Worm (Caenorhabditis elegans) whole organism, midembryonic: ENCODE data around the gene lpd-7.

Experiments used
- T22C8.4 ChIP-seq: fragments of 200-800 bp; sonication (Bioruptor generic); IDR thresholded peaks from 2 replicates; pipeline ENCODE4 v1.3.6; 2022; ENCODE audit warnings: missing genetic modification characterization, missing compliant biosample characterization
- cog-1 ChIP-seq: sonication (generic microtip); optimal IDR thresholded peaks from 2 replicates; lab custom pipeline; 2016; ENCODE audit warnings: missing genetic modification characterization, missing compliant biosample characterization
- flt-1 ChIP-seq: fragments of 200-800 bp; sonication (Bioruptor generic); IDR thresholded peaks from 2 replicates; pipeline ENCODE4 v1.3.6; 2022; ENCODE audit warnings: missing genetic modification characterization, missing compliant biosample characterization
- klf-2 ChIP-seq: fragments of 200-800 bp; sonication (Bioruptor generic); conservative IDR thresholded peaks from 2 replicates; pipeline ENCODE4 v1.3.6; 2022; ENCODE audit warnings: missing genetic modification reagents, missing genetic modification characterization, missing compliant biosample characterization
- med-1 ChIP-seq: sonication (generic microtip); optimal IDR thresholded peaks from 2 replicates; lab custom pipeline; 2017; ENCODE audit warnings: missing genetic modification characterization, mild to moderate bottlenecking, missing compliant biosample characterization, antibody characterized with exemption, missing genetic modification reagents; ENCODE audit not compliant: insufficient read depth
- ref-1 ChIP-seq: fragments of 200-800 bp; sonication (Bioruptor generic); conservative IDR thresholded peaks from 2 replicates; pipeline ENCODE4 v1.3.6; 2022; ENCODE audit warnings: missing genetic modification reagents, missing genetic modification characterization, missing compliant biosample characterization
- tab-1 ChIP-seq: fragments of 200-800 bp; sonication (Bioruptor generic); IDR thresholded peaks from 2 replicates; pipeline ENCODE4 v1.3.6; 2022; ENCODE audit warnings: missing genetic modification characterization, missing compliant biosample characterization
- ztf-23 ChIP-seq: fragments of 200-800 bp; sonication (Bioruptor generic); IDR thresholded peaks from 2 replicates; pipeline ENCODE4 v1.3.6; 2022; ENCODE audit warnings: missing genetic modification reagents, missing genetic modification characterization, missing compliant biosample characterization
- ztf-29 ChIP-seq: fragments of 200-800 bp; sonication (Bioruptor generic); IDR thresholded peaks from 2 replicates; pipeline ENCODE4 v1.3.6; 2022; ENCODE audit warnings: missing genetic modification reagents, missing genetic modification characterization, missing compliant biosample characterization

lpd-7 gene

DNA sequence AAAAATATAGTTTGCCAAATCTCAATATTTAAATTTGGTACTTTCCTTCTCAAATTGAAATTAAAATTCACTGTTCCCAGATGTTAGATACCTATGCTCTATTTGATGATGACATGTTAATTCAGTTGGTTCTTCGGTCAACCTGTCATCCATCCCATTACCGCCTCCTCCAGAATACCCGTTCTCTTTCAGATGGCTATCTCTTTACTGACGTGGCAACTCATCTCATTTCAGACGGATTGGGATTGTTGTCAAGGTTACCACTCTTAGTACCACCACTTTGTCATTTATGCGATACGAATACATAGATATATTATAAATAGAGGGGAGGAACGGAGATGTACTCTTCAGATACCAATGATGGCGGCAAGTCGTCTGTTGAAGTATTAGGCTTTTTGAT lies 48.2 kb downstream of the lpd-7 start:
- TF ChIP-seq tab-1 (GFP tag; lab: Robert Waterston, UW) (no peak), cog-1 (tag; lab: Kevin White, UChicago) (no peak), flt-1 (GFP tag; lab: Robert Waterston, UW) (no peak), ref-1 (GFP tag; lab: Robert Waterston, UW) (no peak), med-1 (GFP tag; lab: Kevin White, UChicago) (no peak), klf-2 (no peak), T22C8.4 (GFP tag; lab: Robert Waterston, UW) (no peak), ztf-23 (GFP tag; lab: Robert Waterston, UW) (no peak), ztf-29 (no peak)

DNA sequence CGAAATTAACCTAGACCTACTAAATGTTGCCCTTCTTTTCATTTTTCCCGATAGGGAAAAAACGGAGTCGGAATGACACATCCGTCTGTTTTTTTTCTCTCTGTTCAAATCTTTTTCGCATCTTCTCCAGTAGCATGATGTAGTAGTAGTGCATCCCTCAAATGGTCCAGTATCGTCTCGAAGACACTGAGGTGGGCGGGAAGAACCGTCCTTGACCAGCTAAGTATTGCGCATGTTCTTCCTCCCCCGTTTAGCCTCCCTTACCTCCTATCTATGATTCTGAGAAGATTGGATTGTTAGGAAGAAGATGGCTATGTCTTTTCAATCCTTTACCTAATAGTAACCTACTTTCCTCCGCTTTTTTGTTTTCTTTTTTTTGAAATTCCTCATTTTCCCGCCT lies 49.8 kb downstream of the lpd-7 start:
- TF ChIP-seq T22C8.4 (GFP tag; lab: Robert Waterston, UW) (no peak), ztf-23 (GFP tag; lab: Robert Waterston, UW) (no peak)
